Fruit fly (Drosophila melanogaster): ENCODE measurements around the gene CG5731.

CG5731 gene

dm6 chr2L:10208799-10209794 lies at the start of gene CG5731:
Gene CG5731 (minus strand): TSS chr2L:10209744.
- TF ChIP-seq CG15336 (GFP tag; IDR thresholded peaks at IDR 0.05) (no peak), Hr39 (GFP tag; optimal IDR thresholded peaks at IDR 0.05) (no peak), dsx (GFP tag; optimal IDR thresholded peaks at IDR 0.05; ENCODE audit: poor library complexity, severe bottlenecking) (no peak), salr (GFP tag; optimal IDR thresholded peaks at IDR 0.05) (no peak), Sox15 (GFP tag; optimal IDR thresholded peaks at IDR 0.05) (no peak), CG10631 (GFP tag; optimal IDR thresholded peaks at IDR 0.05) (peak; percentile 31), Sox102F (GFP tag; optimal IDR thresholded peaks at IDR 0.05) (no peak), Eip75B (GFP tag; optimal IDR thresholded peaks at IDR 0.05) (no peak), vri (GFP tag; optimal IDR thresholded peaks at IDR 0.05) (no peak), Eip78C (GFP tag) (peak; percentile 70), fkh (GFP tag; optimal IDR thresholded peaks at IDR 0.05) (peak; percentile 41), net (GFP tag; optimal IDR thresholded peaks at IDR 0.05) (no peak)

dm6 chr2L:10255725-10256158 lies 46.2 kb upstream of the CG5731 start, which contains the start of gene CG5676:
Gene CG5676 (minus strand): TSS chr2L:10255891.
- TF ChIP-seq Lpt (GFP tag; optimal IDR thresholded peaks at IDR 0.05) (no peak), Eip78C (GFP tag) (no peak), dsx (GFP tag; optimal IDR thresholded peaks at IDR 0.05; ENCODE audit: poor library complexity, severe bottlenecking) (no peak), Eip93F (GFP tag; optimal IDR thresholded peaks at IDR 0.05) (no peak), CG11762 (GFP tag; optimal IDR thresholded peaks at IDR 0.05; ENCODE audit: insufficient read depth) (no peak), Hr4 (GFP tag; optimal IDR thresholded peaks at IDR 0.05) (no peak), Hr38 (GFP tag; optimal IDR thresholded peaks at IDR 0.05) (no peak), CG3032 (tag; optimal IDR thresholded peaks at IDR 0.05) (no peak), Met (GFP tag; optimal IDR thresholded peaks at IDR 0.05) (no peak), Sox15 (GFP tag; optimal IDR thresholded peaks at IDR 0.05) (no peak), CG8632 (GFP tag; optimal IDR thresholded peaks at IDR 0.05) (no peak), acj6 (GFP tag; optimal IDR thresholded peaks at IDR 0.05) (no peak), CG32006 (GFP tag; optimal IDR thresholded peaks at IDR 0.05) (no peak), fd59A (GFP tag; optimal IDR thresholded peaks at IDR 0.05) (no peak), Smox (GFP tag; optimal IDR thresholded peaks at IDR 0.05) (no peak), Hr39 (GFP tag; optimal IDR thresholded peaks at IDR 0.05) (no peak), CG11902 (GFP tag; optimal IDR thresholded peaks at IDR 0.05) (no peak), Gug (GFP tag; IDR thresholded peaks at IDR 0.05) (no peak)

dm6 chr2L:10251592-10251991 lies 42.0 kb upstream of the CG5731 start, which contains the start of gene Ror:
Gene Ror (plus strand): TSS chr2L:10251843.
- TF ChIP-seq acj6 (GFP tag; optimal IDR thresholded peaks at IDR 0.05), result no peak
- no peak for TF ChIP-seq achi (GFP tag; optimal IDR thresholded peaks at IDR 0.05)

dm6 chr2L:10250441-10250847 lies 40.9 kb upstream of the CG5731 start, which contains the start of the genes bsk and CG31717:
Gene bsk (minus strand): TSS chr2L:10250501.
Gene CG31717 (plus strand): TSS chr2L:10250737.
- TF ChIP-seq Sox15 (GFP tag; optimal IDR thresholded peaks at IDR 0.05) (no peak), spab (GFP tag; optimal IDR thresholded peaks at IDR 0.05) (no peak), dsx (GFP tag; optimal IDR thresholded peaks at IDR 0.05; ENCODE audit: poor library complexity, severe bottlenecking) (peak; percentile 97), Sox14 (GFP tag; optimal IDR thresholded peaks at IDR 0.05) (no peak), CG11902 (GFP tag; optimal IDR thresholded peaks at IDR 0.05) (no peak), lz (GFP tag; optimal IDR thresholded peaks at IDR 0.05) (peak; percentile 10), CG8119 (GFP tag; IDR thresholded peaks at IDR 0.05) (no peak), dac (GFP tag; optimal IDR thresholded peaks at IDR 0.05) (no peak), CG8319 (GFP tag; optimal IDR thresholded peaks at IDR 0.05) (no peak), Ets96B (tag; optimal IDR thresholded peaks at IDR 0.05) (no peak), CG8632 (GFP tag; optimal IDR thresholded peaks at IDR 0.05) (no peak), fkh (GFP tag; optimal IDR thresholded peaks at IDR 0.05) (peak; percentile 36), esn (GFP tag; optimal IDR thresholded peaks at IDR 0.05) (peak; percentile 6), CG15336 (GFP tag; IDR thresholded peaks at IDR 0.05) (no peak; the same call in 1 of the 2 replicates), CG6808 (GFP tag; optimal IDR thresholded peaks at IDR 0.05) (no peak), CG6792 (GFP tag; optimal IDR thresholded peaks at IDR 0.05) (no peak), salr (GFP tag; optimal IDR thresholded peaks at IDR 0.05) (no peak), Ets21C (GFP tag; optimal IDR thresholded peaks at IDR 0.05) (no peak), ss (GFP tag; optimal IDR thresholded peaks at IDR 0.05) (no peak), Eip78C (GFP tag) (peak; percentile 79), cyc (GFP tag; optimal IDR thresholded peaks at IDR 0.05) (no peak)
